Fruit fly (Drosophila melanogaster) ovary, adult (tissue): Measurements from ENCODE around the gene CG33189.
A peak's percentile ranks its signal among the peaks of the same experiment; 100 is the strongest.

ENCODE experiments used
- CG17801 ChIP-seq: fragments of 200-800 bp; optimal IDR thresholded peaks from 2 replicates; lab custom pipeline; 2019; ENCODE audit warnings: missing biosample characterization, mild to moderate bottlenecking, missing genetic modification characterization, moderate library complexity; ENCODE audit not compliant: partially characterized antibody

Gene CG33189

DNA sequence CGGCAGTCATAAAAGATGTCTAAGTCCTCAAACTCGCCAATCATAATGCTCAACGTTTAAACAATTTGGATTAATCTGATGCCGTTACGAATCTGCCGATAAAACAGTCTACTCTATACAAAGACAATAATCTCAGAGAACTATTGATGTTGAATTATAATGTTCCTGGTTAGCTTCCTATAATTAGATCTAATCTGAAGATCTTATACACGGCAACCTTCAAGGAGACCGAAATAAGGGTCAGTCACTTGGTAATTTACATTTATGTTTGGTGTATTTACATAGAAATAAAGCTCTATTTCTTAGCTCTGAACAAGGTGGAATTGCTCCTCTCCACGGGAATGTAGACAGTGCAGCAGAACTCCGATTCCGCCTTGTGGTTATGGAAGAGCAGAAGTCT, at the start of gene CG33189:
Gene CG33189 (minus strand): TSS at position 101 of the 400 bp plus-strand sequence.
- no peak for TF ChIP-seq CG17801

DNA sequence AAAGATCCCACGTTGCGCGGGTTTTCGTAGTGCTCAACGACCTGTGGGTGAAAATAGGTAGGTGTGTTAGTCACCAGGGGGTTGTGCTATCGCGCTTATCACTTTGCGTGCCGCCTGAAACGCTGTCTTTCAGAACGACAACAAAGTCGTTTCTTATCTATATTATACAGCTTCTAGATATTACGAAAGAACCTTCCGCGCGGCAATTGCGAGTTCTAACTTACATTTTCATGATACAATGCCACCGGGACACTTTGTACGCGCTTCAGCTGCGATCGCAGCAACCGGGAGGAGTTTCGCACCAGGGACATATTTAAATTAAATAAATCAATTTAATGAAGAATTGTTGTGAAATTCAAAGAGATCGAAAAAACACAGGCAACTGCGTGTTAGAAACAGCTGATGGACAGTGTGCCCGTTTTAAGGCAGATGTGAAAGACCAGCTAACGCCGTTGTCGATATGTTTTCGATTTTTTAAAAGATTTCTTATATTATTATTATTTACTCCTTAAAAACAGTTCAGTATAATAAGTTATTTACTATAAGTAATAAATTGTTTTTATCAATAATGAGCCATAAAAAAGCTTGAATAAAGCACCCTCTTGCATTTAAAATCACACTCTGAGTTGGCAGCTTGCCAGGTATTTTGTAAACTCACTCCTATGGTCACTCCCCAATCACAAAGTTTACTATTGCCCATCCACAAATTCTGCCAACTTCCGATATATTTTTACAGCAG, 43.3 kb upstream of the CG33189 start, which contains the start of the genes IscU and CG8379:
Gene IscU (minus strand): TSS at position 417 of the 739 bp plus-strand sequence.
Gene CG8379 (plus strand): TSS at position 651 of the 739 bp plus-strand sequence.
- peak; percentile 73 for TF ChIP-seq CG17801

DNA sequence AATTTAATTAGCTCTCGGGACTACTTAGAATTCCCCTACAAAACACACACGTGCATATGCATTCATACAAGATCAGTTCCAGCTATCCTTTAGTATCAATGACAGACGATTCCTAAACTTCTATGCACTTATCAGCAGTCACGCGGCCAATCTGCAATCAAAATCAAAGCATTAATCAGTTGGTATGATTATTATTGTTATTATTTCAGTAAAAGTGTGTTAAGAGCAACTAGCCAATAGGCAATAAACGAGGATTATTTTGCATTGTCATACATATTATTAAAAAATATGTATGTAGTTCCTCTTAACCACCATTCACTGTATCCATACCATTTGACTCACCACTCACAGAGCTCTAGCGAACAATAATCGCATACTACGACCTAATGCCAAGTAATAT, 42.3 kb upstream of the CG33189 start:
- TF ChIP-seq CG17801 = no peak

DNA sequence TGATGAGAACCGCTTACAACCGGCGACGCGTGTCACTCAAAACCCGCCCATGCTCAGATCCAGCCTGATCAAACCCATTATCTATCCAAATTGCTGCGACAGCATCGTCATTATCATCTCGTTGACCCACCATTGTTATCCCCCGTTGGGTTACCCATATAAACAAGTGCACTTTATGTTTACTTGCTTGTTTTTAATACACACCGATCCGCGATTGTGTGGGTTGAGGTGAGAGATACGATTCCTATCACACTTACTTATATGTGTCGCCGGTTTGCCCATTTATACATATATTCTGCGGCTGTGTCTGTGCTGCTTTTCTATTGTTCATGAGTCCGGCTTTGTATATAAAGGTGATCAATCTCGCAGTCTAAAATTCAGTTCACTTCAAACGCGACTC, 41.0 kb upstream of the CG33189 start, which contains the start of gene CG8369:
Gene CG8369 (plus strand): TSS at position 386 of the 400 bp plus-strand sequence.
- TF ChIP-seq CG17801 = no peak

DNA sequence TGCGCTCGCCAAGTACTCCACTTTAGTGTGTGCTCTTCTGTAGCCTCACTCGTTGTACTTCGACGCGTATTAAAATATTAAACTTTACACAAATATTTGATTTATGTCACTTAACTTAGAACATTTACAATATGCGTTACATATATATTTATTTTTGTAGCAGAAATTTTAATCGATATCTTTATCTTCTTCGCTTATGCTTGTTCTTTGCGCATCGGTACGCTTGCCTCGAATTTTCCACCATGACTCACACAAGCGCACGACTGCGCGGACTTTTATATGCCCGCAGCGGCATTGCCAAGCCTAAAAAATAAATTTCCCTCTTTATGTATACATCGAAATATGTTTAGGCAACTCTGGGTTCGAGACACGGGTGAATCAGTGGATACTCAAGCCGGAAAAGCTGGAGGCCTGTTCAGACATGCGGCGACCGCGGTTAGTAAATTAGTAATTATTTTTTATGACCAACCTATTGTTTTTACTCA, 39.9 kb upstream of the CG33189 start, which contains the start of gene aqz:
Gene aqz (minus strand): TSS at position 255 of the 485 bp plus-strand sequence.
- TF ChIP-seq CG17801 = peak; percentile 67

DNA sequence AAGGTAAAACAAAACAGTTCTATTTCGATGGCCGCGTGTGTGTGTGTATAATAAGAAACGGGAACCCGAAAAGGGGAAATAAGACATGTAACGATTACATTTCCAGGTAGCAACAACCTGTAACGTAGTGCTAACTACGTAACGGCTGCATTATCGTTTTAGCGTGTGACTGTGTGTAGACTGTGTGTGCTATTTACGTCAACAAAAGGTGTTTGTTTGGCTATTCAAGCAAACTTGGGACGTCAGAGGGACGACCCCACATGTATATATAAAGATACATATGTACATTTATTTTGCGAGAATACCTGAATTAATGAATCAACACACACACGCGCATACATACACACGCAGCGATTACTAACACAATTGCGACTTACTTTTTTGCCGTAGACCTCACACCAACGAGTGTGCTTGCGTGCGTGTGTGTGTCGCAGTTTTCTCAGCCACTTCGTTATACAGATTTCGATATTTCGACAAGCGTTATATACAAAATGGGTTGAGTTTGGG, 39.0 kb upstream of the CG33189 start:
- TF ChIP-seq CG17801 = no peak

DNA sequence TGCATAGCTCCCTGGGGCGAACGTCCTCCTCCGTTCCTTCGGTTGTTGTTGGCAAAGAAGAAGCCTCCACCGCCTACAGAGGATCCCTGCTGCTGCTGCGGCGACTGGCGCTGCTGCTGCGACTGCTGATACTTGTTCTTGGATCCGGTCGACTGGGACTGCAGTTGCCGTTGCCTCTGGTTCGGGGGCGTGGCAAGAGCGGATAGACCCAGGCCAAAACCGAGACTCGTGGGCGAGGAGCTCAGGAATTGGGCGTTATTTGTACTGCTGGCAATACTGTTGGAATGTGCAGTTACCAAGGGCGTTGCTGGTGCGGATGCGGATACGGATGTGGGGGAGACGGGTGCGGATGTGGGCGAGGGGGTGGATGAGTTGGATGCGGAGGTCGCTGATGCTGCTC, 37.6 kb upstream of the CG33189 start:
- no peak for TF ChIP-seq CG17801

DNA sequence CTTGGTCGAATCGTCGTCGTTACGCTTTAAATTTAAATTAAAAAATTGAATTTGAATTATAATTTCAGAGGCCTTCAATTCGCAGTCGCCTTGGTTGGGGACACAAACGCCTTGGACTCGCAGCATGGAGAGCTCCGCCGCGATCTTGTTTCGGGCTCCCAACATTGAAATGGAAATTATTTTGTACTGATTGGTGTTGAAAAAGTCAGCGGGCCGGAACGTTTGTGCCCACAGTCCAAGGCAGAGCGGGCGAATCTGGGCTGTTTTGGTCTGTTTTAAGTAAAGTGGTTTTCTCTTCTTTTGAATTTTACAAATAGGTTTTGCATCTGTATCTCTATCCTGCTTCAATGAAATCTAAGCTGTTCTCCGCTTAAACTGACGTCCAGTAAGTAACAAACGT, 34.5 kb upstream of the CG33189 start:
- TF ChIP-seq CG17801 = no peak

DNA sequence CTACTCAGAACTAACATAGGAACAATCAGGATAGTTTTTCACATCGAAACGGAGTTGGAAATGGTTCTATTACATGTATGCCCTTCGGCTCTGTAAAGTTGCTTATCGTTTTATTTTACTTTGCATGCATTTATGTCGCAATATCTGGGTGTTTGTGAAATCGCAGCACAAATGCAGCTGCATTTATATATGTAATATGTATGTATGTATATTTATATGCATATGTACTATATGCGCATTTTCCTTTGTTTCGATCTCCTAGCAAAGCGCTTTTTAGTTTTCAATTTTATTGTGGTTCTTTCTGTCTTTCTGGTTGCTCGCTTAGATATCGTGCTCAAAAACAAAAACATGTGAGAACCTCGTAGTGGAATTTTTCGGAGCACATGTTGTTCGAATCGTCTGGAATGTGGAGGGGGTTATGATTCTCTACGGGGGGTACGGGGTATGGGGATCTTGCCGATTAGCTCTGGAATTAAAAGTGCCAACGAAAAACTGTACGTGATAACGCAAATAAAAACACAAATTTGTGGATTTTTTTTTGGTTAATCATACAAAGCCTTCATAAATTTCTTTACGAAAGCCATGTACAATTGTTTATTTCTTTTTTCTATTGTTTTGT, 33.5 kb upstream of the CG33189 start:
- no peak for TF ChIP-seq CG17801

DNA sequence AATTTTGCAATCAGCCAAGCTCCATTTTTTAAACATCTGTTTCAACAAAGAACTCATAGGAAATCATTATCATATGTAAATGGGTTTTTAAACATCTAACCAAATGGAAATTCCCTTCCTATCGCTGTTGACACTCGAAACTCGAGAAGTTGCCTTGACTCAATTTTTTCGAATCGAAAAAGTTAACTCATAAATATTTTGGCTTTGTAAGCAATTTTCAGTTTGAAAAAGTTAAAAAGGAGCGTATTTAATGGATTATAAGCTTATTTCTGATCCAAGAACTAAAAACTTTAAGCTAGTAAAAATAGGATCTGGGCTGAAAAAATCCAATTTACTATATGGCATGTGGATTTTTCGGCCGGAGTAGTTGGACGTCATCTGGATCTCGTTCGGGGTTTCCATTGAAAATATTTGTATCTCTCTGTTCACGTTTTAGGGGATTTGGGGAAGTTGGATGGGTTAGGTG, 32.6 kb upstream of the CG33189 start, which contains the start of gene CG9837:
Gene CG9837 (minus strand): TSS at position 416 of the 466 bp plus-strand sequence.
- no peak for TF ChIP-seq CG17801

DNA sequence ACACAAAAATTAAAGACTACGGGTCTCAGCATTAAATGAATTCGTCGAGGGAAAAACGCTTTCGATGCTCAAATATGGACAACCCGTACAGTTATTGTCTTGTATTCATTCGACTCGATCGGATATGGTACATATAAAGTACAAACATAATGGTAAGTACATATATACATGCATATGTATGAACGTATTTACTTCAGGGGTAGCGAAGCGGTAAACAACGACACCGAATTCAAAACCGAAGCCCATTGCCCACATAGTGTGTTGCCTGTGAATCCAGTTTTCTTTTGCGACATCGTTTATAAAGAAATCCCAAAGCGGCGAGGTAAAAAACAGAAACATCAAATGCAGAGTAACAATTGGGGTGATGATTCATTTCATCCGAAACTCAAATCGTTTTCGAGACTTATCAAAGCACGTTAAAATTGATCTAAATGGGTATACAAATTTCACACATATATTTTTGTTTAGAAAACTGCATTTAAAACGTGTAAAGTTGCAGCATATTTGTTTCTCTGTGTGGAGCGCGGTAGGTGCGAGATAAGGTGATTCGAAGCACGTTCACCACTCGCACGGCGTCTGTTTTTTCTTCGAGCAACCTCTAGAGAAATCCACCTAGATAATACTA, 31.9 kb upstream of the CG33189 start:
- no peak for TF ChIP-seq CG17801

DNA sequence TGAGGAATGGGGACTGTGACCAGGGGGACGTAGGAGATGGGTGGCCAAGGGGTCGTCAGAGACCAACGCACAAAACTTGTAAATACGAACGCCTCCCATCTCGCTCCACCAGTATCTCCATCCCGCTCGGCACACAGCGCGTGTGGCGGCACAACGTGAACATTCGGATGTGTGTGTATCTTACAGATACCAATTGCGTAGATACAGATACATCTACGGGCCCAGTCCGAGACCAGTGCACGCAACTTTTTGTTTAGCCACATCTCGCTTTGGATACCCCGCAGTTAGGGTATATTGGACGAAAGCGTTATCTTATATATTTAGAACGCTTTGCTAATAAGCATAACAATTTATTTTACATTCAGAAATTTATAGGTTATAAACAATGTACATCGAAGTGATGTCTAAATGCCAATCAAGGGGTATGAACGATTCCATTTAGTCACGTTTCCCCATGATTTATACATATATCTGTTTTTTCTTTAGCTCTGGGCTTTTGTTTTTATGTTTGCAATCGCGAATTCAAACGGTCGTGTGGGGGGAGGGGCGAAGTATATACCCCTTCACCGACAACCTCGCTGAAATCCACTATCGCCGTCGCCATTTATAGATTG, 30.8 kb upstream of the CG33189 start:
- peak; percentile 73 for TF ChIP-seq CG17801

DNA sequence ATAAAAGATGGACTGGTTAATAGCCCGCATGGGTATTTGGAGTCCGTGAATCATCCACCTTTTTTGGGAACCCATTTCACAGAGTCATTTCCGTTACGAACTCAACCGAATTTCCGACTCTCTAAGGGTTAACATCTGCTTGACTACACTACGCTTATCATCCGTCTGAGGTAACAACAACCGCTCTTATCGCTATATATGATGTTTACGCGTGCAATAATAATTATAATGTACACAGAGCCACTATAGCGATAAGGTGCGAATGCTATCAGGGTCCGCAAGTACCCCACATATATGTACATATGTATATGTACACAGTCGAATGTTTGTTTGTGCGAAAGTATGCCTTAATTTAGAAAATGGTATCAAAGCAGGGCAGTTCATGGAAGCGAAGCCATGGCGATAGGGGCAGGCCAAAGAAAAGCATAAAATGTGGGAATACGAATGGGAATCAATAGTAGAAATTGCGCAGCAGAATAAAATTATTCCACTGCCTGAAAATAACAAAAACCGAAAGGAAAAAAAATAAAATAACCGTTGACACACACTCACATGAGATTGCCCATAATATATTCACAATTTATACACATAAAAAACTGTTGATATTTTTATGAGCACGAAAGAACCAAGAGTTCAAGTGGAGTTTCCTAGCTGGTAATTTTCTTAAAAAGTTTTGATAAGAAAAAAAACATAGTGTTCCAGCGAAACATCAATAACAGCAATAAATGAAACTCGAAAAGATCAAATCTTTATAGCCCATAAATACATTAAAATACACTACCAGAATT, 30.0 kb upstream of the CG33189 start:
- TF ChIP-seq CG17801 = peak; percentile 72

DNA sequence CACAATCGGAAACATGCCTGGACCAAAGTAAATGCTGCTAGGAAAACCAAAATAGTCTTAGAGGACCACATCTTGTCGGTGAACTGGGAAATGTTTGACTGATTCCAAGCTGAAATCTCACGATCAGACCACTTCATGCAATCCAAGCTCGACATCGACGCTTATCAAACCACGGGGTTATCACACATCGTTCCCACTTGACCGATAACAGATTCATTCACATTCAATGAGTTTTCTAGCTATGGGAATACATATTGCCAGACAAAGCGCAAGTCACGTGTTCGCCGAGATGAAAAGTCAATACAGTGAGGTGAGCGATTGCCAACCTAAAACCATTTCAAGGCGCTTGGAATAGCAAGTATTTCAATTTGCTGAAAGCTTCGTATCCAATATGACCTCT, 29.1 kb upstream of the CG33189 start:
- no peak for TF ChIP-seq CG17801

DNA sequence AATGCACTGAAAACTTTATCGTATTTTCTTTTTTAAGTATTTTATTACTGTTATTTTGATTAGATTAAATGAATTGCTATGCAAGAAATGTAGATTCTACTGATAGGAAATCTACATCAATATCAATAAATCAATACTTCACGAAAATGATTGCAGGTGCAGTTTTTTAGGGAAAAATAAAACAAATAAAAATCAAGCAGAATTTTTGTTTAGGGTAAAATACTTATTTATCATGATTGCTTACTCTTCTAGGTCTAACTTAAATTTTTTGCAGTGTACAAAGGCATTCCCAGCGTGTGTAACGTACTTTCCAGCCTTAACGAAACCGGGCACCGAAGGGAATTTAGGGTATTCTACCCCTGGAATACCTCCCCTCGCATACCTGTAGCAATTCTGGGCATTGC, 27.9 kb upstream of the CG33189 start:
- TF ChIP-seq CG17801 = no peak
